Fruit fly (Drosophila melanogaster) whole organism, embryonic: Measurements from ENCODE around the gene CG14302.

Experiments used
- Bgb ChIP-seq: fragments of 200-800 bp; sonication (Bioruptor generic); IDR thresholded peaks from 2 replicates; pipeline ENCODE4 v1.3.6; 2022; ENCODE audit warnings: missing biosample characterization, missing genetic modification characterization; ENCODE audit not compliant: partially characterized antibody
- CG12104 ChIP-seq: fragments of 200-800 bp; sonication (Bioruptor generic); optimal IDR thresholded peaks from 3 replicates; lab custom pipeline; 2016; ENCODE audit warnings: missing biosample characterization, missing genetic modification characterization
- CG13123 ChIP-seq: fragments of 200-800 bp; sonication (Bioruptor generic); optimal IDR thresholded peaks from 2 replicates; lab custom pipeline; 2016; ENCODE audit warnings: missing biosample characterization, missing genetic modification characterization
- CG13624 ChIP-seq: fragments of 200-800 bp; sonication (Bioruptor generic); optimal IDR thresholded peaks from 2 replicates; lab custom pipeline; 2016; ENCODE audit warnings: missing biosample characterization, missing genetic modification characterization
- CG14441 ChIP-seq: fragments of 200-800 bp; sonication (Bioruptor generic); IDR thresholded peaks from 2 replicates; pipeline ENCODE4 v1.3.6; 2022; ENCODE audit warnings: missing biosample characterization, missing genetic modification characterization
- CG15269 ChIP-seq: fragments of 200-800 bp; sonication (Bioruptor generic); optimal IDR thresholded peaks from 2 replicates; lab custom pipeline; 2018; ENCODE audit warnings: missing biosample characterization, mild to moderate bottlenecking, missing genetic modification characterization, moderate library complexity
- CG16815 ChIP-seq: fragments of 200-800 bp; sonication (Bioruptor generic); optimal IDR thresholded peaks from 3 replicates; lab custom pipeline; 2017; ENCODE audit warnings: missing biosample characterization, mild to moderate bottlenecking, missing genetic modification characterization
- CG16863 ChIP-seq: fragments of 200-800 bp; sonication (Bioruptor generic); optimal IDR thresholded peaks from 3 replicates; lab custom pipeline; 2016; ENCODE audit warnings: missing biosample characterization, missing genetic modification characterization
- CG17359 ChIP-seq: fragments of 200-800 bp; sonication (Bioruptor generic); optimal IDR thresholded peaks from 3 replicates; lab custom pipeline; 2018; ENCODE audit warnings: missing biosample characterization, mild to moderate bottlenecking, missing genetic modification characterization, moderate library complexity
- CG2199 ChIP-seq: fragments of 200-800 bp; sonication (Bioruptor generic); IDR thresholded peaks from 3 replicates; pipeline ENCODE4 v1.3.6; 2022; ENCODE audit warnings: missing biosample characterization, missing genetic modification characterization
- CG2889 ChIP-seq: fragments of 200-800 bp; sonication (Bioruptor generic); IDR thresholded peaks from 3 replicates; pipeline ENCODE4 v1.3.6; 2022; ENCODE audit warnings: missing biosample characterization, missing genetic modification characterization
- CG30431 ChIP-seq: fragments of 200-800 bp; sonication (Bioruptor generic); optimal IDR thresholded peaks from 2 replicates; lab custom pipeline; 2017; ENCODE audit warnings: missing biosample characterization, missing genetic modification characterization
- CG34224 ChIP-seq: fragments of 200-800 bp; sonication (Bioruptor generic); IDR thresholded peaks from 3 replicates; pipeline ENCODE4 v1.3.6; 2022; ENCODE audit warnings: missing biosample characterization, missing genetic modification characterization; ENCODE audit not compliant: partially characterized antibody
- CG42726 ChIP-seq: fragments of 200-800 bp; sonication (Bioruptor generic); IDR thresholded peaks from 2 replicates; pipeline ENCODE4 v1.3.6; 2022; ENCODE audit warnings: missing biosample characterization, missing genetic modification characterization; ENCODE audit not compliant: partially characterized antibody
- CG4404 ChIP-seq: fragments of 200-800 bp; sonication (Bioruptor generic); IDR thresholded peaks from 2 replicates; pipeline ENCODE4 v1.3.6; 2022; ENCODE audit warnings: missing biosample characterization, missing genetic modification characterization
- CG6654 ChIP-seq: fragments of 200-800 bp; sonication (Bioruptor generic); optimal IDR thresholded peaks from 2 replicates; lab custom pipeline; 2017; ENCODE audit warnings: missing biosample characterization, mild to moderate bottlenecking, missing genetic modification characterization
- CG8290 ChIP-seq, 3 experiments: fragments of 200-800 bp; sonication (Bioruptor generic); optimal IDR thresholded peaks; 2 replicates each; lab custom pipeline; 2016 to 2019; ENCODE audit warnings: missing biosample characterization in 3 of 3, missing genetic modification characterization in 3 of 3, mild to moderate bottlenecking in 2 of 3, moderate library complexity in 1 of 3
- CG8765 ChIP-seq: fragments of 200-800 bp; sonication (Bioruptor generic); IDR thresholded peaks from 2 replicates; pipeline ENCODE4 v1.3.6; 2022; ENCODE audit warnings: missing biosample characterization, missing genetic modification characterization
- CG9876 ChIP-seq: fragments of 200-800 bp; sonication (Bioruptor generic); optimal IDR thresholded peaks from 2 replicates; lab custom pipeline; 2016; ENCODE audit warnings: missing biosample characterization, missing genetic modification characterization
- Dll ChIP-seq: fragments of 200-800 bp; sonication (Bioruptor generic); IDR thresholded peaks from 4 replicates; pipeline ENCODE4 v1.3.6; 2022; ENCODE audit warnings: missing biosample characterization, missing genetic modification characterization; ENCODE audit not compliant: partially characterized antibody
- E2f1 ChIP-seq: fragments of 200-800 bp; sonication (Bioruptor generic); IDR thresholded peaks from 2 replicates; pipeline ENCODE4 v1.3.6; 2022; ENCODE audit warnings: missing biosample characterization, missing genetic modification characterization
- Fer1 ChIP-seq: fragments of 200-800 bp; sonication (Bioruptor generic); optimal IDR thresholded peaks from 2 replicates; lab custom pipeline; 2017; ENCODE audit warnings: missing biosample characterization, mild to moderate bottlenecking, missing genetic modification characterization
- HLH3B ChIP-seq: fragments of 200-800 bp; sonication (Bioruptor generic); IDR thresholded peaks from 2 replicates; pipeline ENCODE4 v1.3.6; 2022; ENCODE audit warnings: missing biosample characterization, missing genetic modification characterization
- Hsf ChIP-seq: fragments of 200-800 bp; sonication (Bioruptor generic); optimal IDR thresholded peaks from 3 replicates; lab custom pipeline; 2016; ENCODE audit warnings: missing biosample characterization, missing genetic modification characterization
- Nf-YC ChIP-seq: fragments of 200-800 bp; optimal IDR thresholded peaks from 3 replicates; lab custom pipeline; 2019; ENCODE audit warnings: missing biosample characterization, mild to moderate bottlenecking, missing genetic modification characterization, moderate library complexity
- bigmax ChIP-seq: fragments of 200-800 bp; sonication (Bioruptor generic); optimal IDR thresholded peaks from 2 replicates; lab custom pipeline; 2018; ENCODE audit warnings: missing biosample characterization, mild to moderate bottlenecking, missing genetic modification characterization
- cad ChIP-seq: fragments of >200 bp; optimal IDR thresholded peaks from 2 replicates; lab custom pipeline; 2017; ENCODE audit warnings: missing biosample characterization, missing genetic modification characterization
- cas ChIP-seq: fragments of 200-800 bp; sonication (Bioruptor generic); IDR thresholded peaks from 2 replicates; pipeline ENCODE4 v1.3.6; 2022; ENCODE audit warnings: missing biosample characterization, missing genetic modification characterization
- corto ChIP-seq: fragments of 200-800 bp; sonication (Bioruptor generic); optimal IDR thresholded peaks from 2 replicates; lab custom pipeline; 2016; ENCODE audit warnings: missing biosample characterization, mild to moderate bottlenecking, missing genetic modification characterization, moderate library complexity
- eve ChIP-seq, 2 experiments: fragments of >200 bp; optimal IDR thresholded peaks; 2 replicates each; lab custom pipeline; 2017; ENCODE audit warnings: missing biosample characterization in 2 of 2, missing genetic modification characterization in 2 of 2
- gsb-n ChIP-seq: fragments of 200-800 bp; sonication (Bioruptor generic); optimal IDR thresholded peaks from 3 replicates; lab custom pipeline; 2018; ENCODE audit warnings: missing biosample characterization, mild to moderate bottlenecking, missing genetic modification characterization
- inv ChIP-seq: fragments of 200-800 bp; sonication (Bioruptor generic); IDR thresholded peaks from 2 replicates; pipeline ENCODE4 v1.3.6; 2022; ENCODE audit warnings: missing biosample characterization, missing genetic modification characterization; ENCODE audit not compliant: partially characterized antibody
- kah ChIP-seq: fragments of 200-800 bp; sonication (Bioruptor generic); optimal IDR thresholded peaks from 2 replicates; lab custom pipeline; 2018; ENCODE audit warnings: missing biosample characterization, mild to moderate bottlenecking, missing genetic modification characterization
- lmd ChIP-seq: fragments of 200-800 bp; sonication (Bioruptor generic); IDR thresholded peaks from 2 replicates; pipeline ENCODE4 v1.3.6; 2022; ENCODE audit warnings: missing biosample characterization, missing genetic modification characterization
- maf-S ChIP-seq: fragments of 200-800 bp; sonication (Bioruptor generic); optimal IDR thresholded peaks from 2 replicates; lab custom pipeline; 2016; ENCODE audit warnings: missing biosample characterization, missing genetic modification characterization
- nom ChIP-seq: fragments of 200-800 bp; sonication (Bioruptor generic); optimal IDR thresholded peaks from 2 replicates; lab custom pipeline; 2017; ENCODE audit warnings: missing biosample characterization, missing genetic modification characterization, mild to moderate bottlenecking, moderate library complexity, missing genetic modification reagents
- org-1 ChIP-seq: fragments of 200-800 bp; sonication (Bioruptor generic); optimal IDR thresholded peaks from 2 replicates; lab custom pipeline; 2017; ENCODE audit warnings: missing biosample characterization, missing genetic modification characterization
- otp ChIP-seq: fragments of 200-800 bp; sonication (Bioruptor generic); IDR thresholded peaks from 3 replicates; pipeline ENCODE4, ENCODE4 v1.3.6; 2022; ENCODE audit warnings: missing biosample characterization, missing genetic modification characterization
- pb ChIP-seq: fragments of 200-800 bp; sonication (Bioruptor generic); optimal IDR thresholded peaks from 3 replicates; lab custom pipeline; 2016; ENCODE audit warnings: missing biosample characterization, missing genetic modification characterization
- pnt ChIP-seq: fragments of 200-800 bp; sonication (Bioruptor generic); optimal IDR thresholded peaks from 3 replicates; lab custom pipeline; 2016; ENCODE audit warnings: missing biosample characterization, missing genetic modification characterization
- prd ChIP-seq, 3 experiments: fragments of >200 bp in 2 of 3; fragments of 200-800 bp in 1 of 3; sonication (Bioruptor generic) in 1 of 3; optimal IDR thresholded peaks in 2 of 3; IDR thresholded peaks in 1 of 3; 2 replicates in 2 of 3; 3 replicates in 1 of 3; pipeline versions ENCODE4 v1.3.6 to Lab custom; 2017 to 2022; ENCODE audit warnings: missing biosample characterization in 1 of 3, missing genetic modification characterization in 1 of 3
- scrt ChIP-seq: fragments of 200-800 bp; sonication (Bioruptor generic); optimal IDR thresholded peaks from 2 replicates; lab custom pipeline; 2018; ENCODE audit warnings: missing biosample characterization, mild to moderate bottlenecking, missing genetic modification characterization, moderate library complexity
- sens-2 ChIP-seq: fragments of 200-800 bp; sonication (Bioruptor generic); IDR thresholded peaks from 2 replicates; pipeline ENCODE4 v1.3.6; 2022; ENCODE audit warnings: missing biosample characterization, missing genetic modification characterization
- ttk ChIP-seq: fragments of 200-800 bp; sonication (Bioruptor generic); IDR thresholded peaks from 2 replicates; pipeline ENCODE4 v2.1.2; 2022; ENCODE audit warnings: missing biosample characterization, missing genetic modification characterization
- wdn ChIP-seq: fragments of 200-800 bp; sonication (Bioruptor generic); IDR thresholded peaks from 2 replicates; pipeline ENCODE4 v1.3.6; 2022; ENCODE audit warnings: missing biosample characterization, missing genetic modification characterization
- wek ChIP-seq: fragments of 200-800 bp; sonication (Bioruptor generic); optimal IDR thresholded peaks from 3 replicates; lab custom pipeline; 2018; ENCODE audit warnings: missing biosample characterization, mild to moderate bottlenecking, missing genetic modification characterization, moderate library complexity
- z ChIP-seq: fragments of 200-800 bp; sonication (Bioruptor generic); IDR thresholded peaks from 3 replicates; pipeline ENCODE4 v1.3.6; 2022; ENCODE audit warnings: missing biosample characterization, missing genetic modification characterization
- zfh2 ChIP-seq: fragments of 200-800 bp; sonication (Bioruptor generic); optimal IDR thresholded peaks from 2 replicates; lab custom pipeline; 2016; ENCODE audit warnings: missing biosample characterization, missing genetic modification characterization

Gene CG14302

dm6 chr3R:18741027-18741843, 8.8 kb downstream of the CG14302 start (continued):
- no peak for TF ChIP-seq CG42726 (GFP tag; lab: Robert Waterston, UW)
- peak; percentile 97 for TF ChIP-seq CG14441
- peak; percentile 67 for TF ChIP-seq wek (GFP tag; lab: Kevin White, UChicago)
- peak; percentile 80 for TF ChIP-seq CG13123
- TF ChIP-seq CG15269 (tag; lab: Kevin White, UChicago): peak; percentile 98
- TF ChIP-seq Fer1 (GFP tag; lab: Kevin White, UChicago): peak; percentile 97
- no peak for TF ChIP-seq CG34224 (GFP tag; lab: Robert Waterston, UW)
- TF ChIP-seq cas: peak; percentile 94
- peak; percentile 92 for TF ChIP-seq CG30431 (GFP tag; lab: Kevin White, UChicago)
- TF ChIP-seq CG12104 (GFP tag; lab: Kevin White, UChicago): peak; percentile 97
- TF ChIP-seq gsb-n (tag; lab: Kevin White, UChicago): peak; percentile 94
- peak; percentile 86 for TF ChIP-seq CG4404 (GFP tag; lab: Robert Waterston, UW)
- peak; percentile 88 for TF ChIP-seq CG16815 (GFP tag; lab: Kevin White, UChicago)
- peak; percentile 79 for TF ChIP-seq Nf-YC (tag; lab: Kevin White, UChicago)
- peak; percentile 93 for TF ChIP-seq Hsf (GFP tag; lab: Kevin White, UChicago)
- peak; percentile 87 for TF ChIP-seq CG6654 (GFP tag; lab: Kevin White, UChicago)
- TF ChIP-seq kah (GFP tag; lab: Kevin White, UChicago): peak; percentile 88
- TF ChIP-seq inv (GFP tag; lab: Robert Waterston, UW): no peak
- TF ChIP-seq Bgb (GFP tag; lab: Robert Waterston, UW): no peak
- no peak for TF ChIP-seq Dll (GFP tag; lab: Robert Waterston, UW)
- peak; percentile 96 for TF ChIP-seq otp (GFP tag; lab: Robert Waterston, UW)
- TF ChIP-seq E2f1 (GFP tag; lab: Robert Waterston, UW): peak; percentile 96
- peak; percentile 92 for TF ChIP-seq corto (GFP tag; lab: Kevin White, UChicago)
- TF ChIP-seq cad: no peak
- peak; percentile 72 for TF ChIP-seq nom (GFP tag; lab: Kevin White, UChicago)
- 0 out of 3 replicates have a peak, but pooled peaks have one; percentile 56 for TF ChIP-seq z (GFP tag; lab: Robert Waterston, UW)
- peak; percentile 86 for TF ChIP-seq CG8765 (GFP tag; lab: Robert Waterston, UW)
- peak; percentile 84 for TF ChIP-seq pnt
- peak; percentile 97 for TF ChIP-seq lmd
- peak; percentile 51 for TF ChIP-seq CG9876
- TF ChIP-seq sens-2 (GFP tag; lab: Robert Waterston, UW): peak; percentile 90
- TF ChIP-seq CG8290 (GFP tag; optimal IDR thresholded peaks at IDR 0.05; lab: Kevin White, UChicago): peak; percentile 75
- peak; percentile 78 to 92 for TF ChIP-seq CG8290 (tag; optimal IDR thresholded peaks at IDR 0.05; lab: Kevin White, UChicago)
- TF ChIP-seq maf-S: peak; percentile 78
- TF ChIP-seq bigmax (GFP tag; lab: Kevin White, UChicago): peak; percentile 44
- peak; percentile 97 for TF ChIP-seq HLH3B (GFP tag; lab: Robert Waterston, UW)
- peak; percentile 98 for TF ChIP-seq CG17359 (tag; lab: Kevin White, UChicago)
- TF ChIP-seq CG13624 (GFP tag; lab: Kevin White, UChicago): peak; percentile 78
- TF ChIP-seq eve (GFP tag; optimal IDR thresholded peaks at IDR 0.05; lab: Kevin White, UChicago): no peak
- TF ChIP-seq CG2889 (GFP tag; lab: Robert Waterston, UW): peak; percentile 95
- no peak for TF ChIP-seq prd (optimal IDR thresholded peaks at IDR 0.05; lab: Kevin White, UChicago)
- peak; percentile 97 for TF ChIP-seq prd (GFP tag; IDR thresholded peaks at IDR 0.05; lab: Robert Waterston, UW)
- peak; percentile 96 for TF ChIP-seq wdn
- peak; percentile 91 for TF ChIP-seq org-1 (GFP tag; lab: Kevin White, UChicago)
- peak; percentile 95 for TF ChIP-seq ttk (GFP tag; lab: Robert Waterston, UW)
- peak; percentile 95 for TF ChIP-seq scrt (GFP tag; lab: Kevin White, UChicago)
- peak; percentile 52 for TF ChIP-seq pb (GFP tag; lab: Kevin White, UChicago)
- peak; percentile 74 for TF ChIP-seq CG16863 (GFP tag; lab: Kevin White, UChicago)
- peak; percentile 89 for TF ChIP-seq zfh2 (GFP tag; lab: Kevin White, UChicago)
- TF ChIP-seq CG2199 (GFP tag; lab: Robert Waterston, UW): peak; percentile 80; the same call in 2 of the 3 replicates
